Worm (Caenorhabditis elegans) whole organism, young adult: ENCODE data around the gene dars-2.

Experiments
- B0019.2 ChIP-seq: fragments of 200-800 bp; sonication (Bioruptor generic); conservative IDR thresholded peaks from 2 replicates; pipeline ENCODE4 v1.3.6; 2022; ENCODE audit warnings: missing genetic modification reagents, missing genetic modification characterization, missing compliant biosample characterization
- B0035.1 ChIP-seq: sonication (generic microtip); optimal IDR thresholded peaks from 2 replicates; lab custom pipeline; 2016; ENCODE audit warnings: missing genetic modification characterization, mild to moderate bottlenecking, missing compliant biosample characterization, missing genotype, missing genetic modification reagents
- C06A6.2 ChIP-seq: fragments of 200-800 bp; sonication (Bioruptor generic); conservative IDR thresholded peaks from 2 replicates; pipeline ENCODE4 v1.3.6; 2022; ENCODE audit warnings: missing genetic modification characterization, missing compliant biosample characterization
- D2030.7 ChIP-seq: fragments of 200-800 bp; sonication (Bioruptor generic); IDR thresholded peaks from 2 replicates; pipeline ENCODE4 v1.3.6; 2022; ENCODE audit warnings: missing genetic modification reagents, missing genetic modification characterization, missing compliant biosample characterization
- F33H1.4 ChIP-seq: fragments of 200-800 bp; sonication (Bioruptor generic); IDR thresholded peaks from 2 replicates; pipeline ENCODE4 v1.3.6; 2022; ENCODE audit warnings: missing genetic modification reagents, missing genetic modification characterization, missing compliant biosample characterization
- F52B5.7 ChIP-seq: sonication (generic microtip); optimal IDR thresholded peaks from 2 replicates; lab custom pipeline; 2016; ENCODE audit warnings: mild to moderate bottlenecking, missing genetic modification characterization, missing compliant biosample characterization
- K11D2.4 ChIP-seq: fragments of 200-800 bp; sonication (Bioruptor generic); IDR thresholded peaks from 2 replicates; pipeline ENCODE4 v1.3.6; 2022; ENCODE audit warnings: missing genetic modification reagents, missing genetic modification characterization, missing compliant biosample characterization
- T26A5.8 ChIP-seq: sonication (generic microtip); optimal IDR thresholded peaks from 2 replicates; lab custom pipeline; 2016; ENCODE audit warnings: missing genetic modification characterization, missing compliant biosample characterization
- Y53G8AR.9 ChIP-seq: fragments of 200-800 bp; sonication (Bioruptor generic); conservative IDR thresholded peaks from 2 replicates; pipeline ENCODE4 v1.3.6; 2022; ENCODE audit warnings: missing genetic modification reagents, missing genetic modification characterization, missing compliant biosample characterization
- Y67H2A.10 ChIP-seq: fragments of 200-800 bp; sonication (Bioruptor generic); conservative IDR thresholded peaks from 2 replicates; pipeline ENCODE4 v1.3.6; 2022; ENCODE audit warnings: missing genetic modification reagents, missing genetic modification characterization, missing compliant biosample characterization
- Y79H2A.3 ChIP-seq: fragments of 200-800 bp; sonication (Bioruptor generic); conservative IDR thresholded peaks from 2 replicates; pipeline ENCODE4 v1.3.6; 2022; ENCODE audit warnings: missing genetic modification reagents, missing genetic modification characterization, missing compliant biosample characterization
- Y95B8A.8 ChIP-seq: fragments of 200-800 bp; sonication (Bioruptor generic); IDR thresholded peaks from 2 replicates; pipeline ENCODE4 v1.3.6; 2022; ENCODE audit warnings: missing genetic modification reagents, missing genetic modification characterization, missing compliant biosample characterization
- ZK185.1 ChIP-seq: sonication (generic microtip); optimal IDR thresholded peaks from 2 replicates; lab custom pipeline; 2016; ENCODE audit warnings: mild to moderate bottlenecking, missing genetic modification characterization, missing compliant biosample characterization; ENCODE audit not compliant: poor library complexity, severe bottlenecking
- ama-1 ChIP-seq, 3 experiments: fragments of 150-350 bp in 1 of 3; sonication (generic microtip) in 2 of 3; optimal IDR thresholded peaks; 2 replicates each; lab custom pipeline; 2014 to 2018; ENCODE audit warnings: missing biosample characterization in 2 of 3, missing genetic modification characterization in 2 of 3, missing genetic modification reagents in 2 of 3
- athp-1 ChIP-seq: sonication (generic microtip); optimal IDR thresholded peaks from 2 replicates; lab custom pipeline; 2017; ENCODE audit warnings: mild to moderate bottlenecking, missing genetic modification characterization, missing compliant biosample characterization
- attf-3 ChIP-seq: fragments of 200-800 bp; sonication (Bioruptor generic); conservative IDR thresholded peaks from 2 replicates; pipeline ENCODE4 v1.3.6; 2022; ENCODE audit warnings: missing genetic modification reagents, missing genetic modification characterization, missing compliant biosample characterization
- attf-5 ChIP-seq: fragments of 200-800 bp; sonication (Bioruptor generic); optimal IDR thresholded peaks from 2 replicates; lab custom pipeline; 2018; ENCODE audit warnings: mild to moderate bottlenecking, missing genetic modification characterization, missing compliant biosample characterization
- bed-1 ChIP-seq: fragments of 200-800 bp; sonication (Bioruptor generic); IDR thresholded peaks from 2 replicates; pipeline ENCODE4 v1.3.6; 2022; ENCODE audit warnings: missing genetic modification reagents, missing genetic modification characterization, missing compliant biosample characterization
- cebp-1 ChIP-seq, 2 experiments: fragments of 200-800 bp in 1 of 2; sonication (Bioruptor generic) in 1 of 2; sonication (generic microtip) in 1 of 2; IDR thresholded peaks in 1 of 2; optimal IDR thresholded peaks in 1 of 2; 2 replicates each; pipeline versions ENCODE4 v1.3.6 to Lab custom; 2017 to 2022; ENCODE audit warnings: missing compliant biosample characterization in 2 of 2, missing genetic modification characterization in 2 of 2, mild to moderate bottlenecking in 1 of 2, missing genetic modification reagents in 1 of 2, moderate library complexity in 1 of 2
- ceh-100 ChIP-seq: fragments of 200-800 bp; sonication (Bioruptor generic); IDR thresholded peaks from 2 replicates; pipeline ENCODE4 v1.3.6; 2022; ENCODE audit warnings: missing genetic modification reagents, missing genetic modification characterization, missing compliant biosample characterization
- ceh-79 ChIP-seq: sonication (generic microtip); optimal IDR thresholded peaks from 2 replicates; lab custom pipeline; 2017; ENCODE audit warnings: mild to moderate bottlenecking, missing genetic modification characterization, missing compliant biosample characterization
- dox-1 ChIP-seq: fragments of 200-800 bp; sonication (Bioruptor generic); IDR thresholded peaks from 2 replicates; pipeline ENCODE4 v1.3.6; 2022; ENCODE audit warnings: missing genetic modification reagents, missing genetic modification characterization, missing compliant biosample characterization
- egl-18 ChIP-seq: fragments of 200-800 bp; sonication (Bioruptor generic); IDR thresholded peaks from 2 replicates; pipeline ENCODE4 v1.3.6; 2022; ENCODE audit warnings: missing genetic modification reagents, missing genetic modification characterization, missing compliant biosample characterization
- egrh-3 ChIP-seq: fragments of 200-800 bp; sonication (Bioruptor generic); IDR thresholded peaks from 2 replicates; pipeline ENCODE4 v1.3.6; 2022; ENCODE audit warnings: missing genetic modification reagents, missing genetic modification characterization, missing compliant biosample characterization
- fkh-3 ChIP-seq: sonication (generic microtip); optimal IDR thresholded peaks from 2 replicates; lab custom pipeline; 2016; ENCODE audit warnings: mild to moderate bottlenecking, missing genetic modification characterization, missing compliant biosample characterization
- hmg-1.2 ChIP-seq: fragments of 200-800 bp; sonication (Bioruptor generic); IDR thresholded peaks from 2 replicates; pipeline ENCODE4 v1.3.6; 2022; ENCODE audit warnings: missing genetic modification reagents, missing genetic modification characterization, missing compliant biosample characterization
- hrde-1 ChIP-seq: sonication (generic microtip); optimal IDR thresholded peaks from 2 replicates; lab custom pipeline; 2016; ENCODE audit warnings: missing genetic modification characterization, mild to moderate bottlenecking, missing compliant biosample characterization, moderate library complexity, missing genotype, missing genetic modification reagents, borderline replicate concordance
- hsf-1 ChIP-seq: fragments of 200-800 bp; sonication (Bioruptor generic); IDR thresholded peaks from 2 replicates; pipeline ENCODE4 v1.3.6; 2022; ENCODE audit warnings: missing genetic modification reagents, missing genetic modification characterization, missing compliant biosample characterization
- lin-35 ChIP-seq, 3 experiments: fragments of 150-350 bp in 2 of 3; sonication (generic microtip) in 1 of 3; optimal IDR thresholded peaks; 2 replicates each; lab custom pipeline; 2014 to 2018; ENCODE audit warnings: missing biosample characterization in 3 of 3, missing genetic modification characterization in 3 of 3, missing genetic modification reagents in 3 of 3
- lsl-1 ChIP-seq: fragments of 200-800 bp; sonication (Bioruptor generic); optimal IDR thresholded peaks from 2 replicates; lab custom pipeline; 2018; ENCODE audit warnings: mild to moderate bottlenecking, missing genetic modification characterization, moderate library complexity, missing compliant biosample characterization
- madf-6 ChIP-seq: fragments of 200-800 bp; sonication (Bioruptor generic); IDR thresholded peaks from 2 replicates; pipeline ENCODE4 v1.3.6; 2022; ENCODE audit warnings: missing genetic modification reagents, missing genetic modification characterization, missing compliant biosample characterization
- mel-28 ChIP-seq: sonication (generic microtip); optimal IDR thresholded peaks from 2 replicates; lab custom pipeline; 2016; ENCODE audit warnings: borderline replicate concordance, mild to moderate bottlenecking, missing genetic modification characterization, missing compliant biosample characterization
- mes-4 ChIP-seq: sonication (generic microtip); optimal IDR thresholded peaks from 2 replicates; lab custom pipeline; 2016; ENCODE audit warnings: missing genotype, missing genetic modification characterization, missing compliant biosample characterization
- nfya-1 ChIP-seq: sonication (generic microtip); optimal IDR thresholded peaks from 2 replicates; lab custom pipeline; 2017; ENCODE audit warnings: antibody characterized with exemption, missing compliant biosample characterization, missing genetic modification characterization, borderline replicate concordance; ENCODE audit not compliant: insufficient read depth
- nfyb-1 ChIP-seq: fragments of 200-800 bp; sonication (Bioruptor generic); IDR thresholded peaks from 2 replicates; pipeline ENCODE4 v1.3.6; 2022; ENCODE audit warnings: missing genetic modification reagents, missing genetic modification characterization, missing compliant biosample characterization
- nhr-120 ChIP-seq: fragments of 200-800 bp; sonication (Bioruptor generic); IDR thresholded peaks from 2 replicates; pipeline ENCODE4 v1.3.6; 2022; ENCODE audit warnings: missing genetic modification characterization, missing compliant biosample characterization
- nhr-90 ChIP-seq: sonication (generic microtip); optimal IDR thresholded peaks from 2 replicates; lab custom pipeline; 2016; ENCODE audit warnings: missing genotype, mild to moderate bottlenecking, missing genetic modification characterization, missing compliant biosample characterization
- pbrm-1 ChIP-seq: fragments of 200-800 bp; sonication (Bioruptor generic); IDR thresholded peaks from 2 replicates; pipeline ENCODE4 v1.3.6; 2022; ENCODE audit warnings: missing genetic modification reagents, missing genetic modification characterization, missing compliant biosample characterization
- repo-1 ChIP-seq: sonication (generic microtip); optimal IDR thresholded peaks from 2 replicates; lab custom pipeline; 2017; ENCODE audit warnings: mild to moderate bottlenecking, missing genetic modification characterization, missing compliant biosample characterization
- snpc-1.1 ChIP-seq: sonication (generic microtip); optimal IDR thresholded peaks from 2 replicates; lab custom pipeline; 2017; ENCODE audit warnings: missing genetic modification characterization, mild to moderate bottlenecking, missing compliant biosample characterization, antibody characterized with exemption, moderate library complexity, missing genotype, missing genetic modification reagents; ENCODE audit not compliant: insufficient read depth
- snpc-1.3 ChIP-seq: sonication (generic microtip); optimal IDR thresholded peaks from 2 replicates; lab custom pipeline; 2017; ENCODE audit warnings: missing genetic modification characterization, mild to moderate bottlenecking, missing compliant biosample characterization, antibody characterized with exemption, moderate library complexity, missing genotype, missing genetic modification reagents; ENCODE audit not compliant: insufficient read depth
- snpc-3.4 ChIP-seq: sonication (generic microtip); optimal IDR thresholded peaks from 2 replicates; lab custom pipeline; 2017; ENCODE audit warnings: missing genetic modification characterization, mild to moderate bottlenecking, missing compliant biosample characterization, antibody characterized with exemption, moderate library complexity, missing genotype, missing genetic modification reagents
- somi-1 ChIP-seq: fragments of 200-800 bp; sonication (Bioruptor generic); optimal IDR thresholded peaks from 2 replicates; lab custom pipeline; 2018; ENCODE audit warnings: mild to moderate bottlenecking, missing genetic modification characterization, missing compliant biosample characterization
- tbp1 ChIP-seq: fragments of 200-800 bp; sonication (Bioruptor generic); optimal IDR thresholded peaks from 2 replicates; lab custom pipeline; 2018; ENCODE audit warnings: mild to moderate bottlenecking, missing genetic modification characterization, missing compliant biosample characterization
- unc-130 ChIP-seq: sonication (generic microtip); optimal IDR thresholded peaks from 2 replicates; lab custom pipeline; 2016; ENCODE audit warnings: missing genetic modification reagents, missing genetic modification characterization, missing compliant biosample characterization
- xnd-1 ChIP-seq: sonication (generic microtip); optimal IDR thresholded peaks from 2 replicates; lab custom pipeline; 2016; ENCODE audit warnings: missing genotype, missing genetic modification reagents, missing genetic modification characterization, missing compliant biosample characterization
- ztf-22 ChIP-seq: fragments of 200-800 bp; sonication (Bioruptor generic); optimal IDR thresholded peaks from 2 replicates; lab custom pipeline; 2018; ENCODE audit warnings: mild to moderate bottlenecking, missing genetic modification characterization, moderate library complexity, missing compliant biosample characterization

dars-2 gene

DNA sequence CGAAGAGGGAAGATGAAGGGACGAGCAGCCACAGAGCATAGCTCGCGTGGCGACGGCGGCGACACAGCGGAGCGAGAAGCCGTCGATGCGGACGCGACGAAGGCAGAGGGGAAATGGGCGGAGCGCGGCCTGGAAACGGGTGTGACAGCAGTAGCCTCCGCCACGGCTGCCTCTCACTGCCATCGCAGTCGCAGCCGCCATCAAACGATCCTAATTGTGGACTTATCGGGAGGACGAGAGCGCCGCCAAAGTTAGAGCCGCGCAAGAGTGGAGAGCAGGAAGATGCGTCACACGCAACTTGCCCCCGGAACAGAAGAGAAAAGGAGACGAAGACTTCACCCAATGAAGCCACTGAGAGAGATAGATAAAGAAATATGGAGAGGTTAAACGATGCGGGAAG is 24.3 kb upstream of the dars-2 start (continued):
- no peak for TF ChIP-seq hrde-1 (tag; lab: Kevin White, UChicago)
- TF ChIP-seq B0035.1 (tag; lab: Kevin White, UChicago) = no peak
- TF ChIP-seq attf-5 = no peak
- no peak for TF ChIP-seq hmg-1.2 (GFP tag; lab: Robert Waterston, UW)
- no peak for TF ChIP-seq pbrm-1
- TF ChIP-seq C06A6.2 (GFP tag; lab: Robert Waterston, UW) = 0 out of 2 replicates have a peak, but pooled peaks have one; percentile 12
- no peak for TF ChIP-seq snpc-1.1 (tag; lab: Kevin White, UChicago)
- no peak for TF ChIP-seq K11D2.4
- TF ChIP-seq egrh-3 = peak; percentile 93
- 0 out of 2 replicates have a peak, but pooled peaks have one; percentile 57 for TF ChIP-seq nfyb-1 (GFP tag; lab: Robert Waterston, UW)
- no peak for TF ChIP-seq Y67H2A.10 (GFP tag; lab: Robert Waterston, UW)
- no peak for TF ChIP-seq ama-1 (optimal IDR thresholded peaks at IDR 0.05; lab: Kevin White, UChicago)
- TF ChIP-seq ama-1 (GFP tag; optimal IDR thresholded peaks at IDR 0.05; lab: Kevin White, UChicago) = no peak
- TF ChIP-seq tbp1 (GFP tag; lab: Kevin White, UChicago) = no peak
- no peak for TF ChIP-seq Y95B8A.8 (GFP tag; lab: Robert Waterston, UW)
- TF ChIP-seq snpc-1.3 (tag; lab: Kevin White, UChicago) = no peak
- TF ChIP-seq nhr-90 = no peak
- TF ChIP-seq snpc-3.4 (tag; lab: Kevin White, UChicago) = no peak
- TF ChIP-seq xnd-1 = no peak
- no peak for TF ChIP-seq dox-1 (GFP tag; lab: Robert Waterston, UW)
- no peak for TF ChIP-seq madf-6
- TF ChIP-seq attf-3 = no peak
- TF ChIP-seq hsf-1 (GFP tag; lab: Robert Waterston, UW) = no peak
- TF ChIP-seq unc-130 = no peak
- TF ChIP-seq F52B5.7 (tag; lab: Kevin White, UChicago) = no peak
- TF ChIP-seq T26A5.8 (tag; lab: Kevin White, UChicago) = no peak
- no peak for TF ChIP-seq ZK185.1
- no peak for TF ChIP-seq ztf-22 (GFP tag; lab: Kevin White, UChicago)
- peak; percentile 26 for TF ChIP-seq somi-1 (GFP tag; lab: Kevin White, UChicago)
- no peak for TF ChIP-seq mel-28 (tag; lab: Kevin White, UChicago)
- TF ChIP-seq ceh-79 (tag; lab: Kevin White, UChicago) = no peak
- TF ChIP-seq Y53G8AR.9 (GFP tag; lab: Robert Waterston, UW) = no peak
- no peak for TF ChIP-seq egl-18
- TF ChIP-seq bed-1 = no peak
- TF ChIP-seq D2030.7 (GFP tag; lab: Robert Waterston, UW) = no peak
- no peak for TF ChIP-seq mes-4
- TF ChIP-seq F33H1.4 (GFP tag; lab: Robert Waterston, UW) = no peak
- TF ChIP-seq lsl-1 (GFP tag; lab: Kevin White, UChicago) = no peak
- 0 out of 2 replicates have a peak, but pooled peaks have one; percentile 49 for TF ChIP-seq cebp-1 (GFP tag; IDR thresholded peaks at IDR 0.05; lab: Robert Waterston, UW)
- peak; percentile 10 for TF ChIP-seq cebp-1 (tag; optimal IDR thresholded peaks at IDR 0.05; lab: Kevin White, UChicago)
- TF ChIP-seq ceh-100 (GFP tag; lab: Robert Waterston, UW) = peak; percentile 38; the same call in 1 of the 2 replicates
- TF ChIP-seq fkh-3 (tag; lab: Kevin White, UChicago) = no peak
- no peak for TF ChIP-seq lin-35 (GFP tag; optimal IDR thresholded peaks at IDR 0.05; lab: Kevin White, UChicago)
- no peak for TF ChIP-seq nhr-120 (GFP tag; lab: Robert Waterston, UW)
- no peak for TF ChIP-seq nfya-1 (tag; lab: Kevin White, UChicago)
- no peak for TF ChIP-seq repo-1 (tag; lab: Kevin White, UChicago)
- no peak for TF ChIP-seq Y79H2A.3 (GFP tag; lab: Robert Waterston, UW)
- TF ChIP-seq B0019.2 (GFP tag; lab: Robert Waterston, UW) = no peak
- TF ChIP-seq athp-1 (tag; lab: Kevin White, UChicago) = no peak
